Fruit fly (Drosophila melanogaster) whole organism, pupa: ENCODE data around the gene CG42375.

Experiments used
- CG34367 ChIP-seq: fragments of 200-800 bp; sonication (Bioruptor generic); optimal IDR thresholded peaks from 2 replicates; lab custom pipeline; 2018; ENCODE audit warnings: missing biosample characterization, mild to moderate bottlenecking, missing genetic modification characterization
- Ets98B ChIP-seq: fragments of 200-800 bp; sonication (Bioruptor generic); IDR thresholded peaks from 2 replicates; pipeline ENCODE4 v1.3.6; 2022; ENCODE audit warnings: missing biosample characterization, missing genetic modification characterization

DNA sequence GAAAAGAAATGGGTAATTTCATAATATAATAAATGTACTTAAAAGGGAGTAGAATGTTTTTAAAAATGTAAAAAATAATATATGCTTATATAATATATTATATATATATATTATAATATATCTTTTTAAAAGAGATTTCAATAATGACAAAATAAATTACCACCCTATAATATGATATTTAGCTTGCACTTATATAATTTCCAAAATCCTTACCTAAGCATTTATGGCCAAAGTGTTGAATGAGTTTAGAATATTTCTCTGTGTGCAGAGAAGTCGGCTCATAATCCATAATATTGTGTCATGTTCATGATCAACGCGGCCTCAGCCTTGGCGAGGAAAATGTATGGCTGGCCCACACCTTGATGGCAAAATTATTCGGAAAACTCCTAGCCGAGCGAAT is 8.8 kb downstream of the CG42375 start:
- TF ChIP-seq CG34367 (tag; lab: Kevin White, UChicago), result no peak
- TF ChIP-seq Ets98B (GFP tag; lab: Robert Waterston, UW), result no peak
